Fruit fly (Drosophila melanogaster) whole organism, embryonic: Measurements from ENCODE around the gene CG5815.

Source experiments
- Kr ChIP-seq: fragments of 200-800 bp; sonication (Bioruptor generic); optimal IDR thresholded peaks from 2 replicates; lab custom pipeline; 2017; ENCODE audit warnings: missing biosample characterization, mild to moderate bottlenecking, missing genetic modification characterization
- aop ChIP-seq: fragments of 200-800 bp; sonication (Bioruptor generic); IDR thresholded peaks from 2 replicates; pipeline ENCODE4 v1.3.6; 2022; ENCODE audit warnings: missing biosample characterization, missing genetic modification characterization
- jumu ChIP-seq: fragments of 200-800 bp; sonication (Bioruptor generic); optimal IDR thresholded peaks from 3 replicates; lab custom pipeline; 2016; ENCODE audit warnings: missing biosample characterization, missing genetic modification characterization
- kni ChIP-seq: fragments of 200-800 bp; sonication (Bioruptor generic); optimal IDR thresholded peaks from 3 replicates; lab custom pipeline; 2017; ENCODE audit warnings: mild to moderate bottlenecking, missing biosample characterization, missing genetic modification reagents, missing genetic modification characterization

- TF ChIP-seq Kr (GFP tag; lab: Kevin White, UChicago): no peak
- TF ChIP-seq jumu (GFP tag; lab: Kevin White, UChicago): no peak
- no peak for TF ChIP-seq kni (GFP tag; lab: Kevin White, UChicago)
- no peak for TF ChIP-seq aop
These were observed 19.5 kb upstream of the CG5815 start, which contains the start of gene CG14258 for dm6 chr3R:27092843-27093242.
